Worm (Caenorhabditis elegans) whole organism, young adult: ENCODE data around the gene F41H10.4.

ENCODE experiments used
- B0336.3 ChIP-seq: fragments of 200-800 bp; sonication (Bioruptor generic); IDR thresholded peaks from 2 replicates; pipeline ENCODE4 v1.3.6; 2022; ENCODE audit warnings: missing genetic modification characterization, missing compliant biosample characterization
- F33H1.4 ChIP-seq: fragments of 200-800 bp; sonication (Bioruptor generic); IDR thresholded peaks from 2 replicates; pipeline ENCODE4 v1.3.6; 2022; ENCODE audit warnings: missing genetic modification reagents, missing genetic modification characterization, missing compliant biosample characterization
- F39B2.1 ChIP-seq: fragments of 200-800 bp; sonication (Bioruptor generic); IDR thresholded peaks from 2 replicates; pipeline ENCODE4 v1.3.6; 2022; ENCODE audit warnings: missing genetic modification reagents, missing genetic modification characterization, missing compliant biosample characterization
- F49E8.2 ChIP-seq: sonication (generic microtip); optimal IDR thresholded peaks from 3 replicates; lab custom pipeline; 2017; ENCODE audit warnings: missing genetic modification characterization, mild to moderate bottlenecking, missing compliant biosample characterization, antibody characterized with exemption, moderate library complexity; ENCODE audit not compliant: insufficient read depth
- K11D2.4 ChIP-seq: fragments of 200-800 bp; sonication (Bioruptor generic); IDR thresholded peaks from 2 replicates; pipeline ENCODE4 v1.3.6; 2022; ENCODE audit warnings: missing genetic modification reagents, missing genetic modification characterization, missing compliant biosample characterization
- T26A5.8 ChIP-seq: sonication (generic microtip); optimal IDR thresholded peaks from 2 replicates; lab custom pipeline; 2016; ENCODE audit warnings: missing genetic modification characterization, missing compliant biosample characterization
- Y53G8AR.9 ChIP-seq: fragments of 200-800 bp; sonication (Bioruptor generic); conservative IDR thresholded peaks from 2 replicates; pipeline ENCODE4 v1.3.6; 2022; ENCODE audit warnings: missing genetic modification reagents, missing genetic modification characterization, missing compliant biosample characterization
- Y56A3A.18 ChIP-seq: fragments of 200-800 bp; sonication (Bioruptor generic); IDR thresholded peaks from 2 replicates; pipeline ENCODE4 v1.3.6; 2022; ENCODE audit warnings: missing genetic modification reagents, missing genetic modification characterization, missing compliant biosample characterization
- Y79H2A.3 ChIP-seq: fragments of 200-800 bp; sonication (Bioruptor generic); conservative IDR thresholded peaks from 2 replicates; pipeline ENCODE4 v1.3.6; 2022; ENCODE audit warnings: missing genetic modification reagents, missing genetic modification characterization, missing compliant biosample characterization
- Y95B8A.8 ChIP-seq: fragments of 200-800 bp; sonication (Bioruptor generic); IDR thresholded peaks from 2 replicates; pipeline ENCODE4 v1.3.6; 2022; ENCODE audit warnings: missing genetic modification reagents, missing genetic modification characterization, missing compliant biosample characterization
- akir-1 ChIP-seq: fragments of 200-800 bp; sonication (Bioruptor generic); optimal IDR thresholded peaks from 2 replicates; lab custom pipeline; 2018; ENCODE audit warnings: mild to moderate bottlenecking, missing genetic modification characterization, moderate library complexity, missing compliant biosample characterization
- ama-1 ChIP-seq, 3 experiments: fragments of 150-350 bp in 1 of 3; sonication (generic microtip) in 2 of 3; optimal IDR thresholded peaks; 2 replicates each; lab custom pipeline; 2014 to 2018; ENCODE audit warnings: missing biosample characterization in 2 of 3, missing genetic modification characterization in 2 of 3, missing genetic modification reagents in 2 of 3
- atf-7 ChIP-seq: sonication (generic microtip); optimal IDR thresholded peaks from 2 replicates; lab custom pipeline; 2017; ENCODE audit warnings: mild to moderate bottlenecking, missing genetic modification characterization, missing compliant biosample characterization
- attf-3 ChIP-seq: fragments of 200-800 bp; sonication (Bioruptor generic); conservative IDR thresholded peaks from 2 replicates; pipeline ENCODE4 v1.3.6; 2022; ENCODE audit warnings: missing genetic modification reagents, missing genetic modification characterization, missing compliant biosample characterization
- attf-5 ChIP-seq: fragments of 200-800 bp; sonication (Bioruptor generic); optimal IDR thresholded peaks from 2 replicates; lab custom pipeline; 2018; ENCODE audit warnings: mild to moderate bottlenecking, missing genetic modification characterization, missing compliant biosample characterization
- attf-6 ChIP-seq: fragments of 200-800 bp; sonication (Bioruptor generic); IDR thresholded peaks from 2 replicates; pipeline ENCODE4 v1.3.6; 2022; ENCODE audit warnings: missing genetic modification reagents, missing genetic modification characterization, missing compliant biosample characterization
- cebp-1 ChIP-seq, 2 experiments: fragments of 200-800 bp in 1 of 2; sonication (Bioruptor generic) in 1 of 2; sonication (generic microtip) in 1 of 2; IDR thresholded peaks in 1 of 2; optimal IDR thresholded peaks in 1 of 2; 2 replicates each; pipeline versions ENCODE4 v1.3.6 to Lab custom; 2017 to 2022; ENCODE audit warnings: missing compliant biosample characterization in 2 of 2, missing genetic modification characterization in 2 of 2, mild to moderate bottlenecking in 1 of 2, missing genetic modification reagents in 1 of 2, moderate library complexity in 1 of 2
- ceh-100 ChIP-seq: fragments of 200-800 bp; sonication (Bioruptor generic); IDR thresholded peaks from 2 replicates; pipeline ENCODE4 v1.3.6; 2022; ENCODE audit warnings: missing genetic modification reagents, missing genetic modification characterization, missing compliant biosample characterization
- ceh-58 ChIP-seq: fragments of 200-800 bp; sonication (Bioruptor generic); IDR thresholded peaks from 2 replicates; pipeline ENCODE4 v1.3.6; 2022; ENCODE audit warnings: missing genetic modification characterization, missing compliant biosample characterization
- chd-7 ChIP-seq: sonication (generic microtip); optimal IDR thresholded peaks from 2 replicates; lab custom pipeline; 2016; ENCODE audit warnings: mild to moderate bottlenecking, missing genetic modification characterization, moderate library complexity, missing compliant biosample characterization
- die-1 ChIP-seq: sonication (generic microtip); optimal IDR thresholded peaks from 2 replicates; lab custom pipeline; 2016; ENCODE audit warnings: missing genotype, mild to moderate bottlenecking, missing genetic modification characterization, missing compliant biosample characterization
- dox-1 ChIP-seq: fragments of 200-800 bp; sonication (Bioruptor generic); IDR thresholded peaks from 2 replicates; pipeline ENCODE4 v1.3.6; 2022; ENCODE audit warnings: missing genetic modification reagents, missing genetic modification characterization, missing compliant biosample characterization
- ekl-4 ChIP-seq: fragments of 200-800 bp; sonication (Bioruptor generic); IDR thresholded peaks from 2 replicates; pipeline ENCODE4 v1.3.6; 2022; ENCODE audit warnings: missing genetic modification reagents, missing genetic modification characterization, missing compliant biosample characterization
- hmg-20 ChIP-seq: fragments of 200-800 bp; sonication (Bioruptor generic); IDR thresholded peaks from 2 replicates; pipeline ENCODE4 v1.3.6; 2022; ENCODE audit warnings: missing genetic modification reagents, missing genetic modification characterization, missing compliant biosample characterization
- hsf-1 ChIP-seq: fragments of 200-800 bp; sonication (Bioruptor generic); IDR thresholded peaks from 2 replicates; pipeline ENCODE4 v1.3.6; 2022; ENCODE audit warnings: missing genetic modification reagents, missing genetic modification characterization, missing compliant biosample characterization
- lin-54 ChIP-seq: fragments of 200-800 bp; sonication (Bioruptor generic); optimal IDR thresholded peaks from 2 replicates; lab custom pipeline; 2018; ENCODE audit warnings: mild to moderate bottlenecking, missing genetic modification characterization, missing compliant biosample characterization
- lsl-1 ChIP-seq: fragments of 200-800 bp; sonication (Bioruptor generic); optimal IDR thresholded peaks from 2 replicates; lab custom pipeline; 2018; ENCODE audit warnings: mild to moderate bottlenecking, missing genetic modification characterization, moderate library complexity, missing compliant biosample characterization
- madf-10 ChIP-seq: sonication (generic microtip); optimal IDR thresholded peaks from 2 replicates; lab custom pipeline; 2016; ENCODE audit warnings: mild to moderate bottlenecking, missing genetic modification characterization, missing compliant biosample characterization
- madf-6 ChIP-seq: fragments of 200-800 bp; sonication (Bioruptor generic); IDR thresholded peaks from 2 replicates; pipeline ENCODE4 v1.3.6; 2022; ENCODE audit warnings: missing genetic modification reagents, missing genetic modification characterization, missing compliant biosample characterization
- madf-8 ChIP-seq: fragments of 200-800 bp; sonication (Bioruptor generic); conservative IDR thresholded peaks from 2 replicates; pipeline ENCODE4 v1.3.6; 2022; ENCODE audit warnings: missing genetic modification reagents, missing genetic modification characterization, missing compliant biosample characterization
- mcd-1 ChIP-seq: fragments of 200-800 bp; sonication (Bioruptor generic); IDR thresholded peaks from 2 replicates; pipeline ENCODE4 v1.3.6; 2022; ENCODE audit warnings: missing genetic modification reagents, missing genetic modification characterization, missing compliant biosample characterization
- mel-28 ChIP-seq: sonication (generic microtip); optimal IDR thresholded peaks from 2 replicates; lab custom pipeline; 2016; ENCODE audit warnings: borderline replicate concordance, mild to moderate bottlenecking, missing genetic modification characterization, missing compliant biosample characterization
- mxl-1 ChIP-seq: sonication (generic microtip); optimal IDR thresholded peaks from 2 replicates; lab custom pipeline; 2016; ENCODE audit warnings: missing genetic modification characterization, missing compliant biosample characterization
- nhr-80 ChIP-seq: sonication (generic microtip); optimal IDR thresholded peaks from 2 replicates; lab custom pipeline; 2016; ENCODE audit warnings: missing genetic modification characterization, missing compliant biosample characterization
- pbrm-1 ChIP-seq: fragments of 200-800 bp; sonication (Bioruptor generic); IDR thresholded peaks from 2 replicates; pipeline ENCODE4 v1.3.6; 2022; ENCODE audit warnings: missing genetic modification reagents, missing genetic modification characterization, missing compliant biosample characterization
- snpc-1.3 ChIP-seq: sonication (generic microtip); optimal IDR thresholded peaks from 2 replicates; lab custom pipeline; 2017; ENCODE audit warnings: missing genetic modification characterization, mild to moderate bottlenecking, missing compliant biosample characterization, antibody characterized with exemption, moderate library complexity, missing genotype, missing genetic modification reagents; ENCODE audit not compliant: insufficient read depth
- snpc-3.4 ChIP-seq: sonication (generic microtip); optimal IDR thresholded peaks from 2 replicates; lab custom pipeline; 2017; ENCODE audit warnings: missing genetic modification characterization, mild to moderate bottlenecking, missing compliant biosample characterization, antibody characterized with exemption, moderate library complexity, missing genotype, missing genetic modification reagents
- snpc-4 ChIP-seq, 5 experiments: fragments of 150-350 bp in 1 of 5; sonication (generic microtip) in 4 of 5; optimal IDR thresholded peaks; 2 replicates each; lab custom pipeline; 2014 to 2018; ENCODE audit warnings: missing genetic modification characterization in 5 of 5, missing biosample characterization in 3 of 5, antibody characterized with exemption in 2 of 5, mild to moderate bottlenecking in 2 of 5, missing compliant biosample characterization in 2 of 5, missing genotype in 2 of 5, moderate library complexity in 2 of 5, missing genetic modification reagents in 1 of 5
- sptf-2 ChIP-seq: fragments of 200-800 bp; sonication (Bioruptor generic); optimal IDR thresholded peaks from 2 replicates; lab custom pipeline; 2018; ENCODE audit warnings: mild to moderate bottlenecking, missing genetic modification characterization, missing compliant biosample characterization
- tlf-1 ChIP-seq: fragments of 200-800 bp; sonication (Bioruptor generic); optimal IDR thresholded peaks from 2 replicates; lab custom pipeline; 2018; ENCODE audit warnings: mild to moderate bottlenecking, missing genetic modification characterization, missing compliant biosample characterization
- xnd-1 ChIP-seq: sonication (generic microtip); optimal IDR thresholded peaks from 2 replicates; lab custom pipeline; 2016; ENCODE audit warnings: missing genotype, missing genetic modification reagents, missing genetic modification characterization, missing compliant biosample characterization
- ztf-18 ChIP-seq: sonication (generic microtip); optimal IDR thresholded peaks from 2 replicates; lab custom pipeline; 2016; ENCODE audit warnings: missing genotype, mild to moderate bottlenecking, missing genetic modification characterization, missing compliant biosample characterization
- ztf-3 ChIP-seq: fragments of 200-800 bp; sonication (Bioruptor generic); optimal IDR thresholded peaks from 2 replicates; lab custom pipeline; 2018; ENCODE audit warnings: mild to moderate bottlenecking, missing genetic modification characterization, missing compliant biosample characterization

F41H10.4 gene

DNA sequence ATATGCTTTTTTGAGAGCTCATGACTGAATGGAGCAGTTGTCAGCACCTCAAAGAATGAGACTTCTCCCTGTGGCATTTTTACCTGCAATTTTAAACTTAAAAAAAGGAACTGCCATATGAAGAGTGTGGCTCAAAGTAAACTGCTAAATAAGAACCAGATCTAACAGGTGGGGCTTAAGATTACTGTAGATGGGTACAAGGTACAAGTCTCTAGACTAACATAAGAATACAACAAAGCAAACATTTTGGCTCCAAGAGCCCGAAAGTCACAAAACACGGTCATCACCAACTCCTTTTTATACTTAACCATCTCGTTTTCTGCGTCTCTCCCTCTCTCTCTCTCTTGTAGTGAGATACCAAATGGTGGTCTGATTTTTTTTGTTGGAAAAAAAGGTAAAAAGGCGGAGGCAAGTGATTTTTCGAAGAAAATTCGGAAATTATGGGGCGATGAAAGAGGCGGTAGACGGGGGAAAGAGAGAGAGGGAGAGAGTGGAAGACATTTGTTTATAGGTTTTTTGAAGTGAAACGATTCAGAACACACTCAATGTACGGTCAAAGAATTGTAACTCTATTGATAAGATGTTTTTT, 24.2 kb downstream of the F41H10.4 start, which contains the start of gene elo-6:
elo-6 (minus strand) TSS at position 83 of the 589 bp plus-strand sequence.
- TF ChIP-seq nhr-80 (peak; percentile 89), Y95B8A.8 (GFP tag; lab: Robert Waterston, UW) (no peak), attf-5 (GFP tag; lab: Kevin White, UChicago) (peak; percentile 31), dox-1 (GFP tag; lab: Robert Waterston, UW) (0 out of 2 replicates have a peak, but pooled peaks have one; percentile 34), snpc-4 (GFP tag; optimal IDR thresholded peaks at IDR 0.05; lab: Kevin White, UChicago) (no peak), snpc-4 (tag; optimal IDR thresholded peaks at IDR 0.05; lab: Kevin White, UChicago) (peak in 1 of 4 experiments; percentile 23), atf-7 (peak; percentile 55), attf-3 (no peak), ztf-18 (peak; percentile 47), cebp-1 (GFP tag; IDR thresholded peaks at IDR 0.05; lab: Robert Waterston, UW) (no peak), cebp-1 (tag; optimal IDR thresholded peaks at IDR 0.05; lab: Kevin White, UChicago) (peak; percentile 52), hmg-20 (no peak), madf-10 (peak; percentile 2), mel-28 (tag; lab: Kevin White, UChicago) (no peak)

DNA sequence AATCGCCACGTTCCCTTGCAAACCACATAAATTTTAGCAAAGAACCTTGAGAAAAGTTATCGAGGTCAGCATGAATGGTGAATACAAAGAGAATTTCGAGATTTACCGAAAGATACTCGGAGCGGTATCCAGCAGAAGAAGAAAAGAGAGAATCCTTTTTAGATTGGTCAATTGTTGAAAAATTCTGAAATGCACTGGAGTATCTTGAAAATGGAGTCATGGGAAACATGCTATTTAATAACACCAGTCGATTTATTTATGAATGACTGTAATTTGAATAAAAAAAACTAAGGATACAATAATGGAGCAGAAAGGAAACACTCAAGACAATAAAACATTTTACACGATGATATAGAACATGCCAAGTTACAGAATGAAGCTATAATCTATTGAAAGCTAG, 25.6 kb downstream of the F41H10.4 start:
- peak; percentile 28 for TF ChIP-seq snpc-3.4 (tag; lab: Kevin White, UChicago)
- peak; percentile 73 for TF ChIP-seq hsf-1 (GFP tag; lab: Robert Waterston, UW)
- peak; percentile 19 for TF ChIP-seq xnd-1 (tag; lab: Kevin White, UChicago)
- TF ChIP-seq attf-6: peak; percentile 84
- TF ChIP-seq ekl-4 (GFP tag; lab: Robert Waterston, UW): peak; percentile 70; the same call in 1 of the 2 replicates
- TF ChIP-seq lin-54 (GFP tag; lab: Kevin White, UChicago): peak; percentile 57
- TF ChIP-seq Y79H2A.3 (GFP tag; lab: Robert Waterston, UW): no peak
- no peak for TF ChIP-seq sptf-2 (GFP tag; lab: Kevin White, UChicago)
- TF ChIP-seq ztf-3 (GFP tag; lab: Kevin White, UChicago): no peak
- TF ChIP-seq ceh-100 (GFP tag; lab: Robert Waterston, UW): peak; percentile 14; the same call in 1 of the 2 replicates
- no peak for TF ChIP-seq T26A5.8 (tag; lab: Kevin White, UChicago)
- peak; percentile 18 for TF ChIP-seq snpc-4 (GFP tag; optimal IDR thresholded peaks at IDR 0.05; lab: Kevin White, UChicago)
- peak in 3 of 4 experiments; percentile 6 to 85 (median 42) for TF ChIP-seq snpc-4 (tag; optimal IDR thresholded peaks at IDR 0.05; lab: Kevin White, UChicago)
- TF ChIP-seq Y56A3A.18 (GFP tag; lab: Robert Waterston, UW): 0 out of 2 replicates have a peak, but pooled peaks have one; percentile 27
- TF ChIP-seq F49E8.2 (tag; lab: Kevin White, UChicago): peak; percentile 48
- TF ChIP-seq B0336.3 (GFP tag; lab: Robert Waterston, UW): peak; percentile 82
- TF ChIP-seq atf-7: no peak
- TF ChIP-seq madf-8 (GFP tag; lab: Robert Waterston, UW): no peak
- no peak for TF ChIP-seq die-1 (tag; lab: Kevin White, UChicago)
- no peak for TF ChIP-seq madf-10
- peak; percentile 73 for TF ChIP-seq Y53G8AR.9 (GFP tag; lab: Robert Waterston, UW)
- TF ChIP-seq ceh-58 (GFP tag; lab: Robert Waterston, UW): 0 out of 2 replicates have a peak, but pooled peaks have one; percentile 51
- peak; percentile 39 for TF ChIP-seq F33H1.4 (GFP tag; lab: Robert Waterston, UW)
- TF ChIP-seq pbrm-1: 0 out of 2 replicates have a peak, but pooled peaks have one; percentile 13
- peak; percentile 71 for TF ChIP-seq snpc-1.3
- TF ChIP-seq attf-5 (GFP tag; lab: Kevin White, UChicago): no peak
- TF ChIP-seq ama-1 (optimal IDR thresholded peaks at IDR 0.05; lab: Kevin White, UChicago): no peak
- peak in 1 of 2 experiments; percentile 92 for TF ChIP-seq ama-1 (GFP tag; optimal IDR thresholded peaks at IDR 0.05; lab: Kevin White, UChicago)
- no peak for TF ChIP-seq akir-1 (GFP tag; lab: Kevin White, UChicago)
- TF ChIP-seq F39B2.1 (GFP tag; lab: Robert Waterston, UW): no peak
- TF ChIP-seq madf-6: peak; percentile 64; the same call in 1 of the 2 replicates
- no peak for TF ChIP-seq K11D2.4 (GFP tag; lab: Robert Waterston, UW)
- peak; percentile 32 for TF ChIP-seq lsl-1 (GFP tag; lab: Kevin White, UChicago)
- TF ChIP-seq mcd-1: peak; percentile 45; the same call in 1 of the 2 replicates
- TF ChIP-seq chd-7 (tag; lab: Kevin White, UChicago): peak; percentile 15
- peak; percentile 24 for TF ChIP-seq tlf-1 (GFP tag; lab: Kevin White, UChicago)
- no peak for TF ChIP-seq mxl-1 (tag; lab: Kevin White, UChicago)
